Fruit fly (Drosophila melanogaster): ENCODE data around the gene Doc3.
A peak's percentile ranks its signal among the peaks of the same experiment; 100 is the strongest.

Doc3 gene

dm6 chr3L:8985848-8986320 is 19.1 kb upstream of the Doc3 start, which contains the start of gene Galk (continued):
- peak; percentile 73 for TF ChIP-seq lilli (GFP tag; optimal IDR thresholded peaks at IDR 0.05)
- no peak for TF ChIP-seq Dip2 (GFP tag; IDR thresholded peaks at IDR 0.05)
- TF ChIP-seq gcm (GFP tag; optimal IDR thresholded peaks at IDR 0.05) = peak; percentile 44
- peak; percentile 19 for TF ChIP-seq maf-S (GFP tag; optimal IDR thresholded peaks at IDR 0.05)
- TF ChIP-seq sug (tag; optimal IDR thresholded peaks at IDR 0.05) = peak; percentile 79
- TF ChIP-seq exex (tag; optimal IDR thresholded peaks at IDR 0.05) = peak; percentile 81
- peak; percentile 77 for TF ChIP-seq HmgZ (tag; optimal IDR thresholded peaks at IDR 0.05)
- peak; percentile 88 for TF ChIP-seq CG12769 (tag; optimal IDR thresholded peaks at IDR 0.05)
- TF ChIP-seq NC2β (GFP tag; optimal IDR thresholded peaks at IDR 0.05) = no peak
- no peak for TF ChIP-seq CG12104 (GFP tag; optimal IDR thresholded peaks at IDR 0.05)
- peak; percentile 28 for TF ChIP-seq CG12659 (GFP tag; optimal IDR thresholded peaks at IDR 0.05)
- peak; percentile 11 for TF ChIP-seq CG10274 (GFP tag; optimal IDR thresholded peaks at IDR 0.05)
- TF ChIP-seq CG30020 (tag; optimal IDR thresholded peaks at IDR 0.05) = no peak
- peak; percentile 97 for TF ChIP-seq grau (tag; optimal IDR thresholded peaks at IDR 0.05)
- TF ChIP-seq Hr39 (optimal IDR thresholded peaks at IDR 0.05) = no peak
- no peak for TF ChIP-seq lbe (GFP tag; optimal IDR thresholded peaks at IDR 0.05)
- TF ChIP-seq cas (GFP tag; IDR thresholded peaks at IDR 0.05) = peak; percentile 31; the same call in 1 of the 2 replicates
- peak; percentile 67 for TF ChIP-seq Ada2b (GFP tag; IDR thresholded peaks at IDR 0.05)
- TF ChIP-seq btn (GFP tag; optimal IDR thresholded peaks at IDR 0.05) = no peak
- TF ChIP-seq tna (GFP tag; IDR thresholded peaks at IDR 0.05; ENCODE audit: partially characterized antibody) = no peak
- TF ChIP-seq chinmo (GFP tag; IDR thresholded peaks at IDR 0.05; ENCODE audit: partially characterized antibody) = no peak
- TF ChIP-seq org-1 (GFP tag; optimal IDR thresholded peaks at IDR 0.05) = peak; percentile 16
- TF ChIP-seq CG3726 (GFP tag; IDR thresholded peaks at IDR 0.05) = no peak
- peak; percentile 87 for TF ChIP-seq CG9932 (GFP tag; IDR thresholded peaks at IDR 0.05)
- no peak for TF ChIP-seq p53 (GFP tag; optimal IDR thresholded peaks at IDR 0.05)
- no peak for TF ChIP-seq CG8388 (GFP tag; optimal IDR thresholded peaks at IDR 0.05)
- TF ChIP-seq sr (GFP tag; IDR thresholded peaks at IDR 0.05) = no peak
- no peak for TF ChIP-seq Sin3A (optimal IDR thresholded peaks at IDR 0.05)
- peak; percentile 14; the same call in 1 of the 2 replicates for TF ChIP-seq Rx (GFP tag; IDR thresholded peaks at IDR 0.05)
- peak; percentile 28; the same call in 1 of the 2 replicates for TF ChIP-seq danr (GFP tag; IDR thresholded peaks at IDR 0.05)
- TF ChIP-seq bsh (GFP tag; optimal IDR thresholded peaks at IDR 0.05) = peak in 1 of 2 experiments; percentile 49
- TF ChIP-seq CG15011 (GFP tag; optimal IDR thresholded peaks at IDR 0.05) = peak; percentile 35
- no peak for TF ChIP-seq CG13775 (GFP tag; optimal IDR thresholded peaks at IDR 0.05)
- peak; percentile 77 for TF ChIP-seq CG6813 (GFP tag; optimal IDR thresholded peaks at IDR 0.05)
- no peak for TF ChIP-seq Spps (tag; optimal IDR thresholded peaks at IDR 0.05)
- peak; percentile 82 for TF ChIP-seq CG15601 (tag; optimal IDR thresholded peaks at IDR 0.05)
- no peak for TF ChIP-seq Neu2 (GFP tag; optimal IDR thresholded peaks at IDR 0.05; ENCODE audit: borderline replicate concordance)
- TF ChIP-seq CG11696 (GFP tag; IDR thresholded peaks at IDR 0.05) = peak; percentile 54; the same call in 1 of the 2 replicates
- TF ChIP-seq CG2199 (GFP tag; IDR thresholded peaks at IDR 0.05) = peak; percentile 34; the same call in 1 of the 3 replicates
- no peak for TF ChIP-seq Vsx1 (GFP tag; optimal IDR thresholded peaks at IDR 0.05)
- TF ChIP-seq CG7987 (GFP tag; optimal IDR thresholded peaks at IDR 0.05) = peak; percentile 33
- TF ChIP-seq scrt (GFP tag; optimal IDR thresholded peaks at IDR 0.05) = peak; percentile 42
- peak; percentile 92 for TF ChIP-seq row (GFP tag; IDR thresholded peaks at IDR 0.05)
- no peak for TF ChIP-seq CG10565 (GFP tag; optimal IDR thresholded peaks at IDR 0.05)
- TF ChIP-seq psq (GFP tag; optimal IDR thresholded peaks at IDR 0.05) = no peak
- TF ChIP-seq Ets65A (GFP tag) = no peak
- TF ChIP-seq ase (GFP tag; IDR thresholded peaks at IDR 0.05) = peak; percentile 57; the same call in 2 of the 3 replicates
- no peak for TF ChIP-seq CG4617 (GFP tag; optimal IDR thresholded peaks at IDR 0.05; ENCODE audit: borderline replicate concordance)
- no peak for TF ChIP-seq Camta (GFP tag; optimal IDR thresholded peaks at IDR 0.05)
- no peak for TF ChIP-seq Dp (GFP tag; optimal IDR thresholded peaks at IDR 0.05)
- TF ChIP-seq Lpt (GFP tag; optimal IDR thresholded peaks at IDR 0.05) = no peak

Data from whole organism, embryonic.